Fruit fly (Drosophila melanogaster) whole organism, embryonic: Measurements from ENCODE around the gene unk.

Experiments used
- BEAF-32 ChIP-seq: fragments of 200-800 bp; sonication (Bioruptor generic); optimal IDR thresholded peaks from 3 replicates; lab custom pipeline; 2017; ENCODE audit warnings: missing biosample characterization, missing genetic modification characterization, mild to moderate bottlenecking, moderate library complexity, missing genetic modification reagents
- Bteb2 ChIP-seq: fragments of 200-800 bp; sonication (Bioruptor generic); optimal IDR thresholded peaks from 2 replicates; lab custom pipeline; 2016; ENCODE audit warnings: missing biosample characterization, missing genetic modification characterization
- CG10321 ChIP-seq: fragments of 200-800 bp; sonication (Bioruptor generic); IDR thresholded peaks from 2 replicates; pipeline ENCODE4 v1.3.6; 2022; ENCODE audit warnings: missing biosample characterization, missing genetic modification characterization
- CG12391 ChIP-seq: fragments of 200-800 bp; sonication (Bioruptor generic); optimal IDR thresholded peaks from 3 replicates; lab custom pipeline; 2018; ENCODE audit warnings: missing biosample characterization, mild to moderate bottlenecking, missing genetic modification characterization, moderate library complexity
- CG12659 ChIP-seq: fragments of 200-800 bp; sonication (Bioruptor generic); optimal IDR thresholded peaks from 3 replicates; lab custom pipeline; 2017; ENCODE audit warnings: mild to moderate bottlenecking, missing biosample characterization, missing genetic modification reagents, missing genetic modification characterization
- CG13287 ChIP-seq: fragments of 200-800 bp; sonication (Bioruptor generic); IDR thresholded peaks from 2 replicates; pipeline ENCODE4 v1.3.6; 2022; ENCODE audit warnings: missing biosample characterization, missing genetic modification characterization; ENCODE audit not compliant: partially characterized antibody
- CG13624 ChIP-seq: fragments of 200-800 bp; sonication (Bioruptor generic); optimal IDR thresholded peaks from 2 replicates; lab custom pipeline; 2016; ENCODE audit warnings: missing biosample characterization, missing genetic modification characterization
- CG17186 ChIP-seq: fragments of 200-800 bp; sonication (Bioruptor generic); optimal IDR thresholded peaks from 3 replicates; lab custom pipeline; 2017; ENCODE audit warnings: missing biosample characterization, missing genetic modification reagents, missing genetic modification characterization
- CG33557 ChIP-seq: fragments of 200-800 bp; sonication (Bioruptor generic); optimal IDR thresholded peaks from 2 replicates; lab custom pipeline; 2019; ENCODE audit warnings: missing biosample characterization, mild to moderate bottlenecking, missing genetic modification characterization, moderate library complexity
- CG34224 ChIP-seq: fragments of 200-800 bp; sonication (Bioruptor generic); IDR thresholded peaks from 3 replicates; pipeline ENCODE4 v1.3.6; 2022; ENCODE audit warnings: missing biosample characterization, missing genetic modification characterization; ENCODE audit not compliant: partially characterized antibody
- CG3838 ChIP-seq: fragments of 200-800 bp; sonication (Bioruptor generic); optimal IDR thresholded peaks from 3 replicates; lab custom pipeline; 2016; ENCODE audit warnings: missing biosample characterization, missing genetic modification characterization
- CG42726 ChIP-seq: fragments of 200-800 bp; sonication (Bioruptor generic); IDR thresholded peaks from 2 replicates; pipeline ENCODE4 v1.3.6; 2022; ENCODE audit warnings: missing biosample characterization, missing genetic modification characterization; ENCODE audit not compliant: partially characterized antibody
- CG4617 ChIP-seq: fragments of 200-800 bp; sonication (Bioruptor generic); optimal IDR thresholded peaks from 3 replicates; lab custom pipeline; 2016; ENCODE audit warnings: missing biosample characterization, missing genetic modification characterization, borderline replicate concordance
- CG7963 ChIP-seq: fragments of 200-800 bp; sonication (Bioruptor generic); IDR thresholded peaks from 3 replicates; pipeline ENCODE4 v1.3.6; 2022; ENCODE audit warnings: missing biosample characterization, missing genetic modification characterization; ENCODE audit not compliant: partially characterized antibody
- CG8388 ChIP-seq: fragments of 200-800 bp; sonication (Bioruptor generic); optimal IDR thresholded peaks from 2 replicates; lab custom pipeline; 2019; ENCODE audit warnings: missing biosample characterization, mild to moderate bottlenecking, missing genetic modification characterization, moderate library complexity
- CG9437 ChIP-seq: fragments of 200-800 bp; sonication (Bioruptor generic); optimal IDR thresholded peaks from 2 replicates; lab custom pipeline; 2018; ENCODE audit warnings: missing biosample characterization, mild to moderate bottlenecking, missing genetic modification characterization
- CG9797 ChIP-seq: fragments of 200-800 bp; sonication (Bioruptor generic); optimal IDR thresholded peaks from 3 replicates; lab custom pipeline; 2018; ENCODE audit warnings: missing biosample characterization, mild to moderate bottlenecking, missing genetic modification characterization
- CG9817 ChIP-seq: fragments of 200-800 bp; sonication (Bioruptor generic); optimal IDR thresholded peaks from 2 replicates; lab custom pipeline; 2018; ENCODE audit warnings: missing biosample characterization, mild to moderate bottlenecking, missing genetic modification characterization, moderate library complexity
- CTCF ChIP-seq: fragments of 200-800 bp; sonication (Bioruptor generic); optimal IDR thresholded peaks from 2 replicates; lab custom pipeline; 2017; ENCODE audit warnings: missing biosample characterization, mild to moderate bottlenecking, missing genetic modification characterization, moderate library complexity
- Dad ChIP-seq: fragments of 200-800 bp; sonication (Bioruptor generic); optimal IDR thresholded peaks from 3 replicates; lab custom pipeline; 2016; ENCODE audit warnings: missing biosample characterization, missing genetic modification characterization
- Dll ChIP-seq: fragments of 200-800 bp; sonication (Bioruptor generic); IDR thresholded peaks from 4 replicates; pipeline ENCODE4 v1.3.6; 2022; ENCODE audit warnings: missing biosample characterization, missing genetic modification characterization; ENCODE audit not compliant: partially characterized antibody
- Dp ChIP-seq: fragments of 200-800 bp; sonication (Bioruptor generic); optimal IDR thresholded peaks from 2 replicates; lab custom pipeline; 2018; ENCODE audit warnings: missing biosample characterization, mild to moderate bottlenecking, missing genetic modification characterization, moderate library complexity
- E2f2 ChIP-seq: fragments of 200-800 bp; sonication (Bioruptor generic); IDR thresholded peaks from 2 replicates; pipeline ENCODE4 v1.3.6; 2022; ENCODE audit warnings: missing biosample characterization, missing genetic modification characterization
- HLH54F ChIP-seq: fragments of 200-800 bp; sonication (Bioruptor generic); optimal IDR thresholded peaks from 3 replicates; lab custom pipeline; 2016; ENCODE audit warnings: missing biosample characterization, missing genetic modification characterization
- HmgZ ChIP-seq: fragments of 200-800 bp; sonication (Bioruptor generic); optimal IDR thresholded peaks from 2 replicates; lab custom pipeline; 2018; ENCODE audit warnings: missing biosample characterization, mild to moderate bottlenecking, missing genetic modification characterization
- MBD-R2 ChIP-seq: fragments of 200-800 bp; sonication (Bioruptor generic); IDR thresholded peaks from 2 replicates; pipeline ENCODE4 v1.3.6; 2022; ENCODE audit warnings: missing biosample characterization, missing genetic modification characterization
- MESR4 ChIP-seq: fragments of 200-800 bp; sonication (Bioruptor generic); optimal IDR thresholded peaks from 2 replicates; lab custom pipeline; 2018; ENCODE audit warnings: missing biosample characterization, mild to moderate bottlenecking, missing genetic modification characterization, moderate library complexity
- Mrtf ChIP-seq: fragments of 200-800 bp; sonication (Bioruptor generic); IDR thresholded peaks from 3 replicates; pipeline ENCODE4 v1.3.6; 2022; ENCODE audit warnings: missing biosample characterization, missing genetic modification characterization
- Opbp ChIP-seq: fragments of 200-800 bp; sonication (Bioruptor generic); IDR thresholded peaks from 3 replicates; pipeline ENCODE4 v1.3.6; 2022; ENCODE audit warnings: missing biosample characterization, missing genetic modification characterization; ENCODE audit not compliant: partially characterized antibody
- PHDP ChIP-seq: fragments of 200-800 bp; sonication (Bioruptor generic); optimal IDR thresholded peaks from 3 replicates; lab custom pipeline; 2018; ENCODE audit warnings: missing biosample characterization, mild to moderate bottlenecking, missing genetic modification characterization, moderate library complexity
- Pdp1 ChIP-seq, 2 experiments: fragments of 200-800 bp; sonication (Bioruptor generic); optimal IDR thresholded peaks; 3 replicates each; lab custom pipeline; 2016; ENCODE audit warnings: missing biosample characterization in 2 of 2, missing genetic modification characterization in 2 of 2, mild to moderate bottlenecking in 1 of 2, moderate library complexity in 1 of 2
- Scr ChIP-seq: fragments of 200-800 bp; sonication (Bioruptor generic); IDR thresholded peaks from 2 replicates; pipeline ENCODE4 v1.3.6; 2022; ENCODE audit warnings: missing biosample characterization, missing genetic modification characterization; ENCODE audit not compliant: partially characterized antibody
- YL-1 ChIP-seq: fragments of 200-800 bp; sonication (Bioruptor generic); optimal IDR thresholded peaks from 3 replicates; lab custom pipeline; 2017; ENCODE audit warnings: missing biosample characterization, mild to moderate bottlenecking, missing genetic modification characterization
- ci ChIP-seq: fragments of 200-800 bp; sonication (Bioruptor generic); IDR thresholded peaks from 3 replicates; pipeline ENCODE4 v1.3.6; 2022; ENCODE audit warnings: missing biosample characterization, missing genetic modification characterization
- gfzf ChIP-seq: fragments of 200-800 bp; sonication (Bioruptor generic); optimal IDR thresholded peaks from 2 replicates; lab custom pipeline; 2016; ENCODE audit warnings: missing biosample characterization, mild to moderate bottlenecking, missing genetic modification characterization, moderate library complexity
- hbn ChIP-seq: fragments of 200-800 bp; sonication (Bioruptor generic); IDR thresholded peaks from 2 replicates; pipeline ENCODE4 v1.3.6; 2022; ENCODE audit warnings: missing biosample characterization, missing genetic modification characterization; ENCODE audit not compliant: partially characterized antibody
- klu ChIP-seq: fragments of 200-800 bp; sonication (Bioruptor generic); IDR thresholded peaks from 2 replicates; pipeline ENCODE4 v1.3.6; 2022; ENCODE audit warnings: missing biosample characterization, missing genetic modification characterization
- nerfin-1 ChIP-seq: fragments of 200-800 bp; sonication (Bioruptor generic); optimal IDR thresholded peaks from 3 replicates; lab custom pipeline; 2019; ENCODE audit warnings: missing biosample characterization, mild to moderate bottlenecking, missing genetic modification characterization, moderate library complexity
- nmo ChIP-seq: fragments of 200-800 bp; sonication (Bioruptor generic); optimal IDR thresholded peaks from 2 replicates; lab custom pipeline; 2018; ENCODE audit warnings: missing biosample characterization, mild to moderate bottlenecking, missing genetic modification characterization, moderate library complexity
- pzg ChIP-seq: fragments of 200-800 bp; sonication (Bioruptor generic); optimal IDR thresholded peaks from 3 replicates; lab custom pipeline; 2018; ENCODE audit warnings: missing biosample characterization, mild to moderate bottlenecking, missing genetic modification characterization, moderate library complexity
- row ChIP-seq: fragments of 200-800 bp; sonication (Bioruptor generic); IDR thresholded peaks from 3 replicates; pipeline ENCODE4 v1.3.6; 2022; ENCODE audit warnings: missing biosample characterization, missing genetic modification characterization
- so ChIP-seq: fragments of 200-800 bp; sonication (Bioruptor generic); IDR thresholded peaks from 3 replicates; pipeline ENCODE4 v1.3.6; 2022; ENCODE audit warnings: missing biosample characterization, missing genetic modification characterization
- sr ChIP-seq: fragments of 200-800 bp; sonication (Bioruptor generic); IDR thresholded peaks from 3 replicates; pipeline ENCODE4 v1.3.6; 2022; ENCODE audit warnings: missing biosample characterization, missing genetic modification characterization
- stwl ChIP-seq: fragments of 200-800 bp; sonication (Bioruptor generic); optimal IDR thresholded peaks from 3 replicates; lab custom pipeline; 2018; ENCODE audit warnings: missing biosample characterization, mild to moderate bottlenecking, missing genetic modification characterization, moderate library complexity
- trem ChIP-seq: fragments of 200-800 bp; optimal IDR thresholded peaks from 3 replicates; lab custom pipeline; 2019; ENCODE audit warnings: missing biosample characterization, mild to moderate bottlenecking, missing genetic modification characterization, moderate library complexity
- unc-4 ChIP-seq: fragments of 200-800 bp; sonication (Bioruptor generic); IDR thresholded peaks from 2 replicates; pipeline ENCODE4 v1.3.6; 2022; ENCODE audit warnings: missing biosample characterization, missing genetic modification characterization; ENCODE audit not compliant: partially characterized antibody
- zfh1 ChIP-seq: fragments of 200-800 bp; sonication (Bioruptor generic); IDR thresholded peaks from 3 replicates; pipeline ENCODE4 v1.3.6; 2022; ENCODE audit warnings: missing biosample characterization, missing genetic modification characterization

Gene unk

DNA sequence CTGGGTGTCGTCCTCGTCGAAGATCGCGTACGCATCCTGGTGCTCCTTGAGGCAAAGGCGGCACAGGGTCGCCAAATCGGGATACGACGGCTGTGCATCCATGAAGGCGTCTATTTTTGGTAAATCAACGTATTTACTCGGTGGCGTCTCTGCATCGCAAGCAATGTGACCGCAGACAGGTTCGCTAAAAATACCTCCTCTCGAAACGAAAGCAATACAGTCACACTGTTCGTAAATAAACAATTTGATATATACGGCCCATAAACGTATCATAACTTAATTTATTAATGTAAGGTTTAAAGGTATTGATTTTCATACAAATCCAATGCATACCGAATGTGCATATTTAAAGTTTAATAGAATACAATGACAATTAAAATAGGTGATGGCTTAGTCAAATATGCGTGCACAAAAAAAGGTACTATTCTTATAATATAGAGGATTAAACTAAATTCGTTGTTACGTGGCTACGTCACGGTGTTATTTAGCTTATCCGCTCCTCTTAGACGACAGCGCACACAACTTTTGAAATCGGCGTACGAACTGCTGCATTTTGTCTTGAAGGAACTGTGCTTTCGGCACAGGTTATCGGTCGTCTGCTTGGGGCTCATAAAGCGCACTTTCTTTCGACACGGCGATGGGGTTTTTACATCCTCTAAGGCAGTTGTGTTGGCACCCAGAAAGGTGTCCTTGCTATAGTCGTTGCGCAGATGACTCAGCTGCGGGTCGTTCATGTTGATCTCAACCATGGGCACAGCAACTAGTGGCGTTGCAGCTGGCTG is 31.2 kb downstream of the unk start, which contains the start of gene CG31365:
Gene CG31365, minus strand, starts transcription at position 182 of the 782 bp plus-strand sequence.
- TF ChIP-seq stwl (tag; lab: Kevin White, UChicago) (peak; percentile 63), row (GFP tag; lab: Robert Waterston, UW) (peak; percentile 44; the same call in 2 of the 3 replicates), CG7963 (no peak), HmgZ (tag; lab: Kevin White, UChicago) (peak; percentile 31), CG8388 (GFP tag; lab: Kevin White, UChicago) (peak; percentile 33), CTCF (GFP tag; lab: Kevin White, UChicago) (peak; percentile 3), BEAF-32 (GFP tag; lab: Kevin White, UChicago) (peak; percentile 36), E2f2 (GFP tag; lab: Robert Waterston, UW) (peak; percentile 46), CG42726 (GFP tag; lab: Robert Waterston, UW) (no peak), HLH54F (GFP tag; lab: Kevin White, UChicago) (no peak), Opbp (peak; percentile 24; the same call in 1 of the 3 replicates), Bteb2 (GFP tag; lab: Kevin White, UChicago) (no peak), so (no peak), MBD-R2 (GFP tag; lab: Robert Waterston, UW) (peak; percentile 67), CG33557 (peak; percentile 6), Scr (GFP tag; lab: Robert Waterston, UW) (peak; percentile 28; the same call in 1 of the 2 replicates), Dll (GFP tag; lab: Robert Waterston, UW) (peak; percentile 15; the same call in 1 of the 4 replicates), klu (GFP tag; lab: Robert Waterston, UW) (no peak), CG9797 (GFP tag; lab: Kevin White, UChicago) (peak; percentile 64), CG12391 (tag; lab: Kevin White, UChicago) (peak; percentile 31), CG34224 (GFP tag; lab: Robert Waterston, UW) (peak; percentile 41; the same call in 1 of the 3 replicates), zfh1 (GFP tag; lab: Robert Waterston, UW) (0 out of 3 replicates have a peak, but pooled peaks have one; percentile 4), trem (tag; lab: Kevin White, UChicago) (peak; percentile 48), CG3838 (GFP tag; lab: Kevin White, UChicago) (no peak), MESR4 (GFP tag; lab: Kevin White, UChicago) (peak; percentile 90), unc-4 (GFP tag; lab: Robert Waterston, UW) (peak; percentile 46; the same call in 1 of the 2 replicates), nerfin-1 (tag; lab: Kevin White, UChicago) (peak; percentile 18), CG13624 (no peak), Dad (GFP tag; lab: Kevin White, UChicago) (no peak), YL-1 (GFP tag; lab: Kevin White, UChicago) (peak; percentile 75), Mrtf (GFP tag; lab: Robert Waterston, UW) (no peak), CG10321 (peak; percentile 11; the same call in 1 of the 2 replicates), sr (GFP tag; lab: Robert Waterston, UW) (no peak), Pdp1 (GFP tag; optimal IDR thresholded peaks at IDR 0.05; lab: Kevin White, UChicago) (peak in 1 of 2 experiments; percentile 11), Dp (GFP tag; lab: Kevin White, UChicago) (peak; percentile 36), CG17186 (GFP tag; lab: Kevin White, UChicago) (peak; percentile 2), CG9437 (GFP tag; lab: Kevin White, UChicago) (peak; percentile 68), nmo (GFP tag; lab: Kevin White, UChicago) (peak; percentile 8), PHDP (tag; lab: Kevin White, UChicago) (peak; percentile 1), ci (peak; percentile 24; the same call in 1 of the 3 replicates), CG13287 (peak; percentile 66), hbn (GFP tag; lab: Robert Waterston, UW) (peak; percentile 41), CG9817 (tag; lab: Kevin White, UChicago) (no peak), gfzf (GFP tag; lab: Kevin White, UChicago) (peak; percentile 72), pzg (GFP tag; lab: Kevin White, UChicago) (peak; percentile 30), CG12659 (GFP tag; lab: Kevin White, UChicago) (peak; percentile 41), CG4617 (GFP tag; lab: Kevin White, UChicago) (peak; percentile 75)
